Fruit fly (Drosophila melanogaster) whole organism, embryonic: ENCODE measurements around the gene hkb.

Experiments used
- Ada2b ChIP-seq: fragments of 200-800 bp; sonication (Bioruptor generic); IDR thresholded peaks from 2 replicates; pipeline ENCODE4 v1.3.6; 2022; ENCODE audit warnings: missing biosample characterization, missing genetic modification characterization
- B-H1 ChIP-seq: fragments of 200-800 bp; sonication (Bioruptor generic); IDR thresholded peaks from 3 replicates; pipeline ENCODE4 v1.3.6; 2022; ENCODE audit warnings: missing biosample characterization, missing genetic modification characterization
- CG10267 ChIP-seq: fragments of 200-800 bp; sonication (Bioruptor generic); optimal IDR thresholded peaks from 2 replicates; lab custom pipeline; 2018; ENCODE audit warnings: missing biosample characterization, mild to moderate bottlenecking, missing genetic modification characterization, moderate library complexity
- CG10979 ChIP-seq: fragments of 200-800 bp; sonication (Bioruptor generic); optimal IDR thresholded peaks from 2 replicates; lab custom pipeline; 2018; ENCODE audit warnings: missing biosample characterization, mild to moderate bottlenecking, missing genetic modification characterization, moderate library complexity
- CG12071 ChIP-seq: fragments of 200-800 bp; sonication (Bioruptor generic); optimal IDR thresholded peaks from 3 replicates; lab custom pipeline; 2018; ENCODE audit warnings: missing biosample characterization, mild to moderate bottlenecking, missing genetic modification characterization
- CG12659 ChIP-seq: fragments of 200-800 bp; sonication (Bioruptor generic); optimal IDR thresholded peaks from 3 replicates; lab custom pipeline; 2017; ENCODE audit warnings: mild to moderate bottlenecking, missing biosample characterization, missing genetic modification reagents, missing genetic modification characterization
- CG14014 ChIP-seq: fragments of 200-800 bp; sonication (Bioruptor generic); IDR thresholded peaks from 2 replicates; pipeline ENCODE4 v1.3.6; 2022; ENCODE audit warnings: missing biosample characterization, missing genetic modification characterization
- CG17361 ChIP-seq: fragments of 200-800 bp; sonication (Bioruptor generic); IDR thresholded peaks from 3 replicates; pipeline ENCODE4 v1.3.6; 2022; ENCODE audit warnings: missing biosample characterization, missing genetic modification characterization
- CG17568 ChIP-seq: fragments of 200-800 bp; sonication (Bioruptor generic); optimal IDR thresholded peaks from 2 replicates; lab custom pipeline; 2018; ENCODE audit warnings: missing biosample characterization, mild to moderate bottlenecking, missing genetic modification characterization, moderate library complexity
- CG18262 ChIP-seq: fragments of 200-800 bp; optimal IDR thresholded peaks from 3 replicates; lab custom pipeline; 2019; ENCODE audit warnings: missing biosample characterization, mild to moderate bottlenecking, missing genetic modification characterization, moderate library complexity
- CG31388 ChIP-seq: fragments of 200-800 bp; sonication (Bioruptor generic); optimal IDR thresholded peaks from 2 replicates; lab custom pipeline; 2016; ENCODE audit warnings: missing biosample characterization, missing genetic modification characterization
- CG3726 ChIP-seq: fragments of 200-800 bp; sonication (Bioruptor generic); IDR thresholded peaks from 3 replicates; pipeline ENCODE4, ENCODE4 v1.3.6; 2022; ENCODE audit warnings: missing biosample characterization, missing genetic modification characterization
- CG3847 ChIP-seq: fragments of 200-800 bp; sonication (Bioruptor generic); IDR thresholded peaks from 2 replicates; pipeline ENCODE4 v1.3.6; 2022; ENCODE audit warnings: missing biosample characterization, missing genetic modification characterization
- CG4360 ChIP-seq: fragments of 200-800 bp; sonication (Bioruptor generic); IDR thresholded peaks from 2 replicates; pipeline ENCODE4 v1.3.6; 2022; ENCODE audit warnings: missing biosample characterization, missing genetic modification characterization
- CG4617 ChIP-seq: fragments of 200-800 bp; sonication (Bioruptor generic); optimal IDR thresholded peaks from 3 replicates; lab custom pipeline; 2016; ENCODE audit warnings: missing biosample characterization, missing genetic modification characterization, borderline replicate concordance
- CG6765 ChIP-seq: fragments of 200-800 bp; sonication (Bioruptor generic); optimal IDR thresholded peaks from 3 replicates; lab custom pipeline; 2017; ENCODE audit warnings: missing biosample characterization, mild to moderate bottlenecking, missing genetic modification characterization
- CG7271 ChIP-seq: fragments of 200-800 bp; sonication (Bioruptor generic); optimal IDR thresholded peaks from 2 replicates; lab custom pipeline; 2018; ENCODE audit warnings: missing biosample characterization, mild to moderate bottlenecking, missing genetic modification characterization, moderate library complexity
- CG8089 ChIP-seq: fragments of 200-800 bp; sonication (Bioruptor generic); optimal IDR thresholded peaks from 3 replicates; lab custom pipeline; 2016; ENCODE audit warnings: missing biosample characterization, missing genetic modification characterization
- CHES-1-like ChIP-seq: fragments of 200-800 bp; sonication (Bioruptor generic); optimal IDR thresholded peaks from 2 replicates; lab custom pipeline; 2016; ENCODE audit warnings: missing biosample characterization, missing genetic modification characterization
- Fer1 ChIP-seq: fragments of 200-800 bp; sonication (Bioruptor generic); optimal IDR thresholded peaks from 2 replicates; lab custom pipeline; 2017; ENCODE audit warnings: missing biosample characterization, mild to moderate bottlenecking, missing genetic modification characterization
- GATAe ChIP-seq: fragments of 200-800 bp; sonication (Bioruptor generic); conservative IDR thresholded peaks from 2 replicates; pipeline ENCODE4 v1.3.6; 2022; ENCODE audit warnings: missing biosample characterization, missing genetic modification characterization
- MBD-R2 ChIP-seq: fragments of 200-800 bp; sonication (Bioruptor generic); IDR thresholded peaks from 2 replicates; pipeline ENCODE4 v1.3.6; 2022; ENCODE audit warnings: missing biosample characterization, missing genetic modification characterization
- NC2β ChIP-seq: fragments of 200-800 bp; sonication (Bioruptor generic); optimal IDR thresholded peaks from 2 replicates; lab custom pipeline; 2016; ENCODE audit warnings: missing biosample characterization, missing genetic modification characterization
- NFAT ChIP-seq: fragments of 200-800 bp; sonication (Bioruptor generic); IDR thresholded peaks from 2 replicates; pipeline ENCODE4 v1.3.6; 2022; ENCODE audit warnings: missing biosample characterization, missing genetic modification characterization
- PHDP ChIP-seq: fragments of 200-800 bp; sonication (Bioruptor generic); optimal IDR thresholded peaks from 3 replicates; lab custom pipeline; 2018; ENCODE audit warnings: missing biosample characterization, mild to moderate bottlenecking, missing genetic modification characterization, moderate library complexity
- Rfx ChIP-seq: fragments of 200-800 bp; sonication (Bioruptor generic); IDR thresholded peaks from 2 replicates; pipeline ENCODE4 v1.3.6; 2022; ENCODE audit warnings: missing biosample characterization, missing genetic modification characterization
- Spps ChIP-seq: fragments of 200-800 bp; sonication (Bioruptor generic); optimal IDR thresholded peaks from 2 replicates; lab custom pipeline; 2018; ENCODE audit warnings: missing biosample characterization, mild to moderate bottlenecking, missing genetic modification characterization
- Tbp ChIP-seq: fragments of >200 bp; optimal IDR thresholded peaks from 2 replicates; lab custom pipeline; 2018; ENCODE audit warnings: missing biosample characterization, missing genetic modification characterization
- ara ChIP-seq: fragments of 200-800 bp; sonication (Bioruptor generic); IDR thresholded peaks from 2 replicates; pipeline ENCODE4 v1.3.6; 2022; ENCODE audit warnings: missing biosample characterization, missing genetic modification characterization
- az2 ChIP-seq: fragments of 200-800 bp; sonication (Bioruptor generic); optimal IDR thresholded peaks from 3 replicates; lab custom pipeline; 2016; ENCODE audit warnings: missing biosample characterization, missing genetic modification characterization
- cas ChIP-seq: fragments of 200-800 bp; sonication (Bioruptor generic); IDR thresholded peaks from 2 replicates; pipeline ENCODE4 v1.3.6; 2022; ENCODE audit warnings: missing biosample characterization, missing genetic modification characterization
- da ChIP-seq: fragments of 200-800 bp; sonication (Bioruptor generic); optimal IDR thresholded peaks from 2 replicates; lab custom pipeline; 2016; ENCODE audit warnings: missing biosample characterization, missing genetic modification characterization
- ewg ChIP-seq: fragments of 200-800 bp; sonication (Bioruptor generic); optimal IDR thresholded peaks from 3 replicates; lab custom pipeline; 2017; ENCODE audit warnings: mild to moderate bottlenecking, missing biosample characterization, missing genetic modification reagents, missing genetic modification characterization
- fd96Cb ChIP-seq: fragments of 200-800 bp; sonication (Bioruptor generic); optimal IDR thresholded peaks from 2 replicates; lab custom pipeline; 2018; ENCODE audit warnings: missing biosample characterization, mild to moderate bottlenecking, missing genetic modification characterization, moderate library complexity
- fu2 ChIP-seq: fragments of 200-800 bp; sonication (Bioruptor generic); optimal IDR thresholded peaks from 2 replicates; lab custom pipeline; 2016; ENCODE audit warnings: missing biosample characterization, missing genetic modification characterization
- gcm2 ChIP-seq: fragments of 200-800 bp; sonication (Bioruptor generic); optimal IDR thresholded peaks from 2 replicates; lab custom pipeline; 2016; ENCODE audit warnings: missing biosample characterization, missing genetic modification characterization
- gem ChIP-seq: fragments of 200-800 bp; sonication (Bioruptor generic); optimal IDR thresholded peaks from 2 replicates; lab custom pipeline; 2019; ENCODE audit warnings: missing biosample characterization, mild to moderate bottlenecking, missing genetic modification characterization, moderate library complexity
- grau ChIP-seq: fragments of 200-800 bp; optimal IDR thresholded peaks from 3 replicates; lab custom pipeline; 2019; ENCODE audit warnings: missing biosample characterization, mild to moderate bottlenecking, missing genetic modification characterization, moderate library complexity
- gsb ChIP-seq: fragments of 200-800 bp; sonication (Bioruptor generic); IDR thresholded peaks from 2 replicates; pipeline ENCODE4 v1.3.6; 2022; ENCODE audit warnings: missing biosample characterization, missing genetic modification characterization
- klu ChIP-seq: fragments of 200-800 bp; sonication (Bioruptor generic); IDR thresholded peaks from 2 replicates; pipeline ENCODE4 v1.3.6; 2022; ENCODE audit warnings: missing biosample characterization, missing genetic modification characterization
- lov ChIP-seq, 2 experiments: fragments of 200-800 bp in 1 of 2; fragments of >200 bp in 1 of 2; sonication (Bioruptor generic) in 1 of 2; IDR thresholded peaks in 1 of 2; optimal IDR thresholded peaks in 1 of 2; 2 replicates in 1 of 2; 3 replicates in 1 of 2; pipeline versions ENCODE4 v1.3.6 to Lab custom; 2017 to 2022; ENCODE audit warnings: missing biosample characterization in 1 of 2, missing genetic modification characterization in 1 of 2
- nerfin-1 ChIP-seq: fragments of 200-800 bp; sonication (Bioruptor generic); optimal IDR thresholded peaks from 3 replicates; lab custom pipeline; 2019; ENCODE audit warnings: missing biosample characterization, mild to moderate bottlenecking, missing genetic modification characterization, moderate library complexity
- onecut ChIP-seq: fragments of 200-800 bp; sonication (Bioruptor generic); IDR thresholded peaks from 2 replicates; pipeline ENCODE4 v1.3.6; 2022; ENCODE audit warnings: missing biosample characterization, missing genetic modification characterization
- org-1 ChIP-seq: fragments of 200-800 bp; sonication (Bioruptor generic); optimal IDR thresholded peaks from 2 replicates; lab custom pipeline; 2017; ENCODE audit warnings: missing biosample characterization, missing genetic modification characterization
- pan ChIP-seq, 4 experiments: fragments of >200 bp in 3 of 4; fragments of 200-800 bp in 1 of 4; sonication (Bioruptor generic) in 1 of 4; optimal IDR thresholded peaks in 3 of 4; IDR thresholded peaks in 1 of 4; 2 replicates each; pipeline versions ENCODE4 v1.3.6 to Lab custom; 2017 to 2022; ENCODE audit warnings: missing biosample characterization in 2 of 4, missing genetic modification characterization in 2 of 4, mixed read lengths in 1 of 4
- pho ChIP-seq: fragments of 200-800 bp; sonication (Bioruptor generic); optimal IDR thresholded peaks from 2 replicates; lab custom pipeline; 2016; ENCODE audit warnings: missing biosample characterization, missing genetic modification characterization
- pzg ChIP-seq: fragments of 200-800 bp; sonication (Bioruptor generic); optimal IDR thresholded peaks from 3 replicates; lab custom pipeline; 2018; ENCODE audit warnings: missing biosample characterization, mild to moderate bottlenecking, missing genetic modification characterization, moderate library complexity
- sisA ChIP-seq: fragments of 200-800 bp; sonication (Bioruptor generic); IDR thresholded peaks from 2 replicates; pipeline ENCODE4 v1.3.6; 2022; ENCODE audit warnings: missing biosample characterization, missing genetic modification characterization
- ssp ChIP-seq: fragments of 200-800 bp; sonication (Bioruptor generic); IDR thresholded peaks from 2 replicates; pipeline ENCODE4 v1.3.6; 2022; ENCODE audit warnings: missing biosample characterization, missing genetic modification characterization
- stc ChIP-seq: fragments of 200-800 bp; sonication (Bioruptor generic); IDR thresholded peaks from 2 replicates; pipeline ENCODE4 v1.3.6; 2022; ENCODE audit warnings: missing biosample characterization, missing genetic modification characterization
- zen2 ChIP-seq: fragments of 200-800 bp; sonication (Bioruptor generic); IDR thresholded peaks from 3 replicates; pipeline ENCODE4 v1.3.6; 2022; ENCODE audit warnings: missing biosample characterization, missing genetic modification characterization; ENCODE audit not compliant: partially characterized antibody

The hkb gene

DNA sequence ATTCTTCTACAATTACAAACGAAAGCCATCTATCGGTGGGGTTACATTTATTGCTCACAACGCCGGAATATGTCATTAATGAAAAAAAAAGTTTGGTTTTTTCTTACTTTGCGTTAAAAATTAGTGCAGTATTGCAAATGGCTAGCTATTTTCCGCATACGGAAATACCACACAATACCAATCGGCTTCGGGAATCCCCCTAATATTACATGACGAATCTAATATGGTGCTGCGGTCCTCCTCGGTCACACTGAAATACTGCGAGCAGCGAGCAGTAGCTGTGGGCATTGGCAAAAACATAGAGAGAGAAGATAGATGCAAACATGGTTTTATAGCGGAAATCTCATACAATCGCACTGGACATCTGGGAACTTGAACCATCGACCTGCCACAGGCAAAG is 41.0 kb upstream of the hkb start, which contains the start of gene tub (continued):
- TF ChIP-seq PHDP (tag; lab: Kevin White, UChicago) (peak; percentile 44), CG10979 (tag; lab: Kevin White, UChicago) (peak; percentile 36), CG3847 (GFP tag; lab: Robert Waterston, UW) (peak; percentile 62; the same call in 1 of the 2 replicates), pho (GFP tag; lab: Kevin White, UChicago) (peak; percentile 15), sisA (no peak), CG17361 (GFP tag; lab: Robert Waterston, UW) (no peak; the same call in 1 of the 3 replicates), fu2 (GFP tag; lab: Kevin White, UChicago) (no peak), Ada2b (GFP tag; lab: Robert Waterston, UW) (no peak), gsb (GFP tag; lab: Robert Waterston, UW) (no peak), onecut (GFP tag; lab: Robert Waterston, UW) (peak; percentile 11; the same call in 1 of the 2 replicates), az2 (GFP tag; lab: Kevin White, UChicago) (peak; percentile 35), stc (GFP tag; lab: Robert Waterston, UW) (no peak), ara (GFP tag; lab: Robert Waterston, UW) (peak; percentile 6; the same call in 1 of the 2 replicates), CG10267 (tag; lab: Kevin White, UChicago) (peak; percentile 53), CG12071 (GFP tag; lab: Kevin White, UChicago) (no peak), klu (GFP tag; lab: Robert Waterston, UW) (no peak), NFAT (GFP tag; lab: Robert Waterston, UW) (no peak), CHES-1-like (peak; percentile 44), CG12659 (GFP tag; lab: Kevin White, UChicago) (peak; percentile 84), grau (peak; percentile 50), Fer1 (GFP tag; lab: Kevin White, UChicago) (peak; percentile 16), Spps (tag; lab: Kevin White, UChicago) (no peak), fd96Cb (tag; lab: Kevin White, UChicago) (no peak), CG8089 (peak; percentile 1), gem (tag; lab: Kevin White, UChicago) (no peak), CG3726 (GFP tag; lab: Robert Waterston, UW) (no peak), CG18262 (tag; lab: Kevin White, UChicago) (peak; percentile 44), da (GFP tag; lab: Kevin White, UChicago) (peak; percentile 17), CG14014 (GFP tag; lab: Robert Waterston, UW) (peak; percentile 40; the same call in 1 of the 2 replicates), CG17568 (GFP tag; lab: Kevin White, UChicago) (no peak), gcm2 (GFP tag; lab: Kevin White, UChicago) (no peak), CG7271 (tag; lab: Kevin White, UChicago) (no peak), nerfin-1 (tag; lab: Kevin White, UChicago) (peak; percentile 27), CG6765 (GFP tag; lab: Kevin White, UChicago) (no peak), MBD-R2 (GFP tag; lab: Robert Waterston, UW) (peak; percentile 94), org-1 (GFP tag; lab: Kevin White, UChicago) (no peak), lov (optimal IDR thresholded peaks at IDR 0.05; lab: Kevin White, UChicago) (no peak), lov (GFP tag; IDR thresholded peaks at IDR 0.05; lab: Robert Waterston, UW) (no peak), NC2β (GFP tag; lab: Kevin White, UChicago) (no peak), CG31388 (GFP tag; lab: Kevin White, UChicago) (peak; percentile 8), pan (optimal IDR thresholded peaks at IDR 0.05; lab: Kevin White, UChicago) (no peak), pan (GFP tag; optimal IDR thresholded peaks at IDR 0.05 in 1 of 2, IDR thresholded peaks at IDR 0.05 in 1 of 2) (peak in 1 of 2 experiments; percentile 42), CG4360 (no peak), pzg (peak; percentile 87), ssp (GFP tag; lab: Robert Waterston, UW) (peak; percentile 72), CG4617 (GFP tag; lab: Kevin White, UChicago) (peak; percentile 69), Rfx (GFP tag; lab: Robert Waterston, UW) (peak; percentile 66), ewg (GFP tag; lab: Kevin White, UChicago) (peak; percentile 35), GATAe (GFP tag; lab: Robert Waterston, UW) (no peak), cas (GFP tag; lab: Robert Waterston, UW) (no peak), B-H1 (GFP tag; lab: Robert Waterston, UW) (no peak), zen2 (GFP tag; lab: Robert Waterston, UW) (no peak), Tbp (GFP tag; lab: Kevin White, UChicago) (no peak)
